Worm (Caenorhabditis elegans) whole organism, L4 larva: ENCODE measurements around the gene parp-2.

ENCODE experiments used
- F37D6.2 ChIP-seq: sonication (generic microtip); optimal IDR thresholded peaks from 2 replicates; lab custom pipeline; 2016; ENCODE audit warnings: mild to moderate bottlenecking, missing genetic modification characterization, missing compliant biosample characterization
- R02D3.7 ChIP-seq: fragments of 150-350 bp; sonication (generic microtip); optimal IDR thresholded peaks from 3 replicates; lab custom pipeline; 2014; ENCODE audit warnings: missing biosample characterization, missing genetic modification characterization
- T20F7.1 ChIP-seq: fragments of 200-800 bp; sonication (Bioruptor generic); optimal IDR thresholded peaks from 2 replicates; lab custom pipeline; 2018; ENCODE audit warnings: mild to moderate bottlenecking, missing genetic modification characterization, missing compliant biosample characterization
- T26A8.4 ChIP-seq: fragments of 200-800 bp; sonication (Bioruptor generic); IDR thresholded peaks from 2 replicates; pipeline ENCODE4 v1.3.6; 2022; ENCODE audit warnings: missing genetic modification characterization, missing compliant biosample characterization
- Y105C5A.15 ChIP-seq: fragments of 200-800 bp; sonication (Bioruptor generic); IDR thresholded peaks from 2 replicates; pipeline ENCODE4 v1.3.6; 2022; ENCODE audit warnings: missing genetic modification characterization, missing compliant biosample characterization
- Y75B8A.6 ChIP-seq: fragments of 200-800 bp; sonication (Bioruptor generic); IDR thresholded peaks from 2 replicates; pipeline ENCODE4 v1.3.6; 2022; ENCODE audit warnings: missing genetic modification reagents, missing genetic modification characterization, missing compliant biosample characterization
- ZK337.2 ChIP-seq: fragments of 200-800 bp; sonication (Bioruptor generic); IDR thresholded peaks from 2 replicates; pipeline ENCODE4 v1.3.6; 2022; ENCODE audit warnings: missing genetic modification reagents, missing genetic modification characterization, missing compliant biosample characterization
- aly-2 ChIP-seq: sonication (generic microtip); optimal IDR thresholded peaks from 2 replicates; lab custom pipeline; 2018; ENCODE audit warnings: missing biosample characterization, missing genetic modification characterization
- ama-1 ChIP-seq: fragments of 150-350 bp; optimal IDR thresholded peaks from 2 replicates; lab custom pipeline; 2014; ENCODE audit warnings: inconsistent platforms, mixed read lengths
- attf-4 ChIP-seq: sonication (generic microtip); optimal IDR thresholded peaks from 3 replicates; lab custom pipeline; 2017; ENCODE audit warnings: missing biosample characterization, missing genetic modification characterization
- ceh-20 ChIP-seq: fragments of 200-800 bp; sonication (Bioruptor generic); IDR thresholded peaks from 2 replicates; pipeline ENCODE4 v1.3.6; 2022; ENCODE audit warnings: missing genetic modification reagents, missing genetic modification characterization, missing compliant biosample characterization
- ceh-62 ChIP-seq: sonication (generic microtip); optimal IDR thresholded peaks from 2 replicates; lab custom pipeline; 2017; ENCODE audit warnings: missing biosample characterization, missing genetic modification characterization
- ces-1 ChIP-seq: fragments of 150-350 bp; sonication (generic microtip); optimal IDR thresholded peaks from 4 replicates; lab custom pipeline; 2014; ENCODE audit warnings: missing biosample characterization, missing genetic modification reagents, missing genetic modification characterization
- cey-2 ChIP-seq: sonication (generic microtip); optimal IDR thresholded peaks from 3 replicates; lab custom pipeline; 2017; ENCODE audit warnings: missing genetic modification characterization, mild to moderate bottlenecking, missing compliant biosample characterization, antibody characterized with exemption, borderline replicate concordance; ENCODE audit not compliant: insufficient read depth
- daf-19 ChIP-seq: fragments of 200-800 bp; sonication (Bioruptor generic); conservative IDR thresholded peaks from 2 replicates; pipeline ENCODE4 v1.3.6; 2022; ENCODE audit warnings: missing genetic modification characterization, missing compliant biosample characterization
- dmd-6 ChIP-seq: fragments of 200-800 bp; sonication (Bioruptor generic); IDR thresholded peaks from 2 replicates; pipeline ENCODE4 v1.3.6; 2022; ENCODE audit warnings: missing genetic modification reagents, missing genetic modification characterization, missing compliant biosample characterization
- dmd-9 ChIP-seq: fragments of 200-800 bp; sonication (Bioruptor generic); IDR thresholded peaks from 2 replicates; pipeline ENCODE4 v1.3.6; 2022; ENCODE audit warnings: missing genetic modification reagents, missing genetic modification characterization, missing compliant biosample characterization
- egl-27 ChIP-seq: sonication (generic microtip); optimal IDR thresholded peaks from 3 replicates; lab custom pipeline; 2017; ENCODE audit warnings: missing biosample characterization, missing genetic modification reagents, missing genetic modification characterization
- fos-1 ChIP-seq: fragments of 150-350 bp; optimal IDR thresholded peaks from 2 replicates; lab custom pipeline; 2014; ENCODE audit warnings: missing biosample characterization, missing genetic modification characterization
- gei-8 ChIP-seq: fragments of 200-800 bp; sonication (Bioruptor generic); optimal IDR thresholded peaks from 2 replicates; lab custom pipeline; 2018; ENCODE audit warnings: mild to moderate bottlenecking, missing genetic modification characterization, missing compliant biosample characterization
- hlh-11 ChIP-seq: fragments of 200-800 bp; sonication (Bioruptor generic); optimal IDR thresholded peaks from 2 replicates; lab custom pipeline; 2018; ENCODE audit warnings: mild to moderate bottlenecking, missing genetic modification characterization, missing compliant biosample characterization
- hlh-30 ChIP-seq: sonication (generic microtip); optimal IDR thresholded peaks from 2 replicates; lab custom pipeline; 2017; ENCODE audit warnings: antibody characterized with exemption, mild to moderate bottlenecking, missing genetic modification characterization, missing compliant biosample characterization; ENCODE audit not compliant: insufficient read depth
- hmg-1.1 ChIP-seq: fragments of 200-800 bp; sonication (Bioruptor generic); IDR thresholded peaks from 2 replicates; pipeline ENCODE4 v1.3.6; 2022; ENCODE audit warnings: missing genetic modification reagents, missing genetic modification characterization, missing compliant biosample characterization
- jun-1 ChIP-seq: fragments of 150-350 bp; optimal IDR thresholded peaks from 2 replicates; lab custom pipeline; 2014; ENCODE audit warnings: missing biosample characterization, missing genetic modification reagents, missing genetic modification characterization
- lin-15B ChIP-seq: fragments of 150-350 bp; sonication (generic microtip); optimal IDR thresholded peaks from 3 replicates; lab custom pipeline; 2014; ENCODE audit warnings: missing biosample characterization, missing genetic modification characterization
- lin-29 ChIP-seq: fragments of 200-800 bp; sonication (Bioruptor generic); IDR thresholded peaks from 2 replicates; pipeline ENCODE4 v1.3.6; 2022; ENCODE audit warnings: missing genetic modification reagents, missing genetic modification characterization, missing compliant biosample characterization
- lsy-2 ChIP-seq, 2 experiments: fragments of 150-350 bp in 1 of 2; sonication (generic microtip) in 1 of 2; optimal IDR thresholded peaks; 2 replicates each; lab custom pipeline; 2014 to 2017; ENCODE audit warnings: missing biosample characterization in 2 of 2, missing genetic modification characterization in 2 of 2
- madf-5 ChIP-seq, 2 experiments: fragments of 200-800 bp; sonication (Bioruptor generic); IDR thresholded peaks; 2 replicates each; pipeline ENCODE4 v1.3.6; 2022; ENCODE audit warnings: missing compliant biosample characterization in 2 of 2, missing genetic modification characterization in 2 of 2
- mdl-1 ChIP-seq, 2 experiments: fragments of 150-350 bp in 1 of 2; sonication (generic microtip) in 1 of 2; optimal IDR thresholded peaks; 2 replicates each; lab custom pipeline; 2014 to 2017; ENCODE audit warnings: missing biosample characterization in 2 of 2, missing genetic modification characterization in 2 of 2
- mes-2 ChIP-seq: sonication (generic microtip); optimal IDR thresholded peaks from 2 replicates; lab custom pipeline; 2016; ENCODE audit warnings: missing genotype, mild to moderate bottlenecking, missing genetic modification characterization, missing compliant biosample characterization; ENCODE audit not compliant: poor library complexity, severe bottlenecking
- mxl-3 ChIP-seq: fragments of 200-800 bp; sonication (Bioruptor generic); optimal IDR thresholded peaks from 2 replicates; lab custom pipeline; 2018; ENCODE audit warnings: mild to moderate bottlenecking, missing genetic modification characterization, missing compliant biosample characterization
- nhr-10 ChIP-seq: fragments of 150-350 bp; optimal IDR thresholded peaks from 2 replicates; lab custom pipeline; 2014; ENCODE audit warnings: missing biosample characterization, missing genetic modification characterization
- nhr-11 ChIP-seq: fragments of 150-350 bp; optimal IDR thresholded peaks from 2 replicates; lab custom pipeline; 2014; ENCODE audit warnings: missing biosample characterization, missing genetic modification characterization
- nhr-237 ChIP-seq: sonication (generic microtip); optimal IDR thresholded peaks from 2 replicates; lab custom pipeline; 2017; ENCODE audit warnings: missing biosample characterization, missing genetic modification characterization
- nhr-25 ChIP-seq: sonication (generic microtip); optimal IDR thresholded peaks from 2 replicates; lab custom pipeline; 2017; ENCODE audit warnings: missing genetic modification characterization, mild to moderate bottlenecking, missing compliant biosample characterization, antibody characterized with exemption, moderate library complexity, borderline replicate concordance; ENCODE audit not compliant: insufficient read depth
- nhr-28 ChIP-seq: fragments of 150-350 bp; optimal IDR thresholded peaks from 2 replicates; lab custom pipeline; 2014; ENCODE audit warnings: missing biosample characterization, missing genetic modification characterization
- nhr-42 ChIP-seq: fragments of 200-800 bp; sonication (Bioruptor generic); IDR thresholded peaks from 2 replicates; pipeline ENCODE4 v1.3.6; 2022; ENCODE audit warnings: missing genetic modification characterization, missing compliant biosample characterization
- nhr-77 ChIP-seq: fragments of 150-350 bp; optimal IDR thresholded peaks from 2 replicates; lab custom pipeline; 2014; ENCODE audit warnings: missing biosample characterization, missing genetic modification characterization
- php-3 ChIP-seq: fragments of 200-800 bp; sonication (Bioruptor generic); IDR thresholded peaks from 2 replicates; pipeline ENCODE4 v1.3.6; 2022; ENCODE audit warnings: missing genetic modification reagents, missing genetic modification characterization, missing compliant biosample characterization
- pqm-1 ChIP-seq: sonication (generic microtip); optimal IDR thresholded peaks from 2 replicates; lab custom pipeline; 2017; ENCODE audit warnings: missing biosample characterization, missing genetic modification characterization
- saeg-2 ChIP-seq: fragments of 200-800 bp; sonication (Bioruptor generic); IDR thresholded peaks from 2 replicates; pipeline ENCODE4 v1.3.6; 2022; ENCODE audit warnings: missing genetic modification reagents, missing genetic modification characterization, missing compliant biosample characterization
- sdz-12 ChIP-seq: fragments of 200-800 bp; sonication (Bioruptor generic); optimal IDR thresholded peaks from 2 replicates; lab custom pipeline; 2018; ENCODE audit warnings: mild to moderate bottlenecking, missing genetic modification characterization, missing compliant biosample characterization
- set-16 ChIP-seq: fragments of 200-800 bp; sonication (Bioruptor generic); IDR thresholded peaks from 2 replicates; pipeline ENCODE4 v1.3.6; 2022; ENCODE audit warnings: missing genetic modification reagents, missing genetic modification characterization, missing compliant biosample characterization
- snpc-1.2 ChIP-seq: fragments of 200-800 bp; sonication (Bioruptor generic); IDR thresholded peaks from 2 replicates; pipeline ENCODE4 v1.3.6; 2022; ENCODE audit warnings: missing genetic modification reagents, missing genetic modification characterization, missing compliant biosample characterization
- spr-1 ChIP-seq: sonication (generic microtip); optimal IDR thresholded peaks from 2 replicates; lab custom pipeline; 2016; ENCODE audit warnings: mild to moderate bottlenecking, missing genetic modification characterization, missing compliant biosample characterization
- tra-1 ChIP-seq: fragments of 200-800 bp; sonication (Bioruptor generic); IDR thresholded peaks from 2 replicates; pipeline ENCODE4 v1.3.6; 2022; ENCODE audit warnings: missing genetic modification reagents, missing genetic modification characterization, missing compliant biosample characterization
- unc-62 ChIP-seq, 3 experiments: fragments of 150-350 bp in 1 of 3; sonication (generic microtip); optimal IDR thresholded peaks in 2 of 3; peaks in 1 of 3; 1 replicate in 1 of 3; 2 replicates in 2 of 3; lab custom pipeline; 2014 to 2017; ENCODE audit warnings: missing biosample characterization in 3 of 3, missing genetic modification characterization in 3 of 3, missing genetic modification reagents in 3 of 3, missing genotype in 1 of 3
- zip-11 ChIP-seq: fragments of 200-800 bp; sonication (Bioruptor generic); IDR thresholded peaks from 2 replicates; pipeline ENCODE4 v1.3.6; 2022; ENCODE audit warnings: missing genetic modification characterization, missing compliant biosample characterization
- zip-2 ChIP-seq: fragments of 150-350 bp; optimal IDR thresholded peaks from 2 replicates; lab custom pipeline; 2014; ENCODE audit warnings: missing biosample characterization, missing genetic modification characterization
- ztf-11 ChIP-seq: fragments of 150-350 bp; optimal IDR thresholded peaks from 2 replicates; lab custom pipeline; 2014; ENCODE audit warnings: missing biosample characterization, missing genetic modification characterization

parp-2 gene

DNA sequence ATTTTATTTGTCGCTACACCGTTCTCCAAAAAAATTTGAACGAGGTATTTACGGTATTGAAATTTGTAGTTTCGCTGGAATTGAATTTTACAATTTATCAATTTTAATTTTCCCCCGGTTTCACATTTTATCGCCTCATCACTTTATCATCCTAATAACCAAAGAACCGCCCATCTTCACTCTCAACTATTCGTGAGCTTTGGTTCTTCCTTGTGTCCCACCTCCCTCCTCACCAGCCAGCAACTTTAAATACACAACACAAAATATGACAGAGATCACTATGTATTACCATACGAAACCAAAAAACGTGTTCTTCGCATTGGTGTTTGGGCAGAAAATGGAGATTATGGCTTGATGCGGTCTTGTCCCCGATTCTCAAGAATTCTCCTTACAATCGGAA, 11.2 kb downstream of the parp-2 start (continued):
- no peak for TF ChIP-seq hmg-1.1 (GFP tag; lab: Robert Waterston, UW)
- 0 out of 2 replicates have a peak, but pooled peaks have one; percentile 28 for TF ChIP-seq tra-1 (GFP tag; lab: Robert Waterston, UW)
- no peak for TF ChIP-seq ceh-62 (tag; lab: Kevin White, UChicago)
- no peak for TF ChIP-seq pqm-1 (tag; lab: Kevin White, UChicago)
- peak; percentile 82 for TF ChIP-seq nhr-28 (tag; lab: Kevin White, UChicago)
- no peak for TF ChIP-seq attf-4
- TF ChIP-seq jun-1 (tag; lab: Kevin White, UChicago) = no peak
- no peak for TF ChIP-seq ztf-11 (tag; lab: Kevin White, UChicago)
- no peak for TF ChIP-seq R02D3.7 (tag; lab: Kevin White, UChicago)
- no peak for TF ChIP-seq lin-15B (tag; lab: Kevin White, UChicago)
- peak; percentile 34 for TF ChIP-seq mxl-3 (GFP tag; lab: Kevin White, UChicago)
- no peak for TF ChIP-seq set-16 (GFP tag; lab: Robert Waterston, UW)
- TF ChIP-seq T26A8.4 (GFP tag; lab: Robert Waterston, UW) = no peak
- TF ChIP-seq cey-2 (tag; lab: Kevin White, UChicago) = no peak
- no peak for TF ChIP-seq aly-2
- TF ChIP-seq zip-2 (tag; lab: Kevin White, UChicago) = no peak
- TF ChIP-seq nhr-237 = no peak
- no peak for TF ChIP-seq nhr-10 (tag; lab: Kevin White, UChicago)
- peak in 1 of 2 experiments; percentile 41 for TF ChIP-seq mdl-1 (tag; optimal IDR thresholded peaks at IDR 0.05; lab: Kevin White, UChicago)
- TF ChIP-seq snpc-1.2 (GFP tag; lab: Robert Waterston, UW) = no peak
- no peak for TF ChIP-seq saeg-2
- no peak for TF ChIP-seq php-3
- TF ChIP-seq, all 104 proteins: peak for 15

- TF ChIP-seq pqm-1 (tag; lab: Kevin White, UChicago) (peak; percentile 37), daf-19 (no peak), ztf-11 (tag; lab: Kevin White, UChicago) (no peak), set-16 (GFP tag; lab: Robert Waterston, UW) (no peak), nhr-25 (tag; lab: Kevin White, UChicago) (no peak), egl-27 (tag; lab: Kevin White, UChicago) (no peak), gei-8 (GFP tag; lab: Kevin White, UChicago) (no peak), sdz-12 (no peak), spr-1 (no peak), F37D6.2 (tag; lab: Kevin White, UChicago) (no peak), ceh-20 (GFP tag; lab: Robert Waterston, UW) (no peak), tra-1 (GFP tag; lab: Robert Waterston, UW) (no peak), hlh-30 (tag; lab: Kevin White, UChicago) (peak; percentile 25), nhr-11 (tag; lab: Kevin White, UChicago) (no peak), zip-2 (tag; lab: Kevin White, UChicago) (no peak), nhr-42 (no peak), fos-1 (no peak), mes-2 (tag; lab: Kevin White, UChicago) (no peak), ama-1 (lab: Kevin White, UChicago) (no peak), T20F7.1 (GFP tag; lab: Kevin White, UChicago) (no peak), hlh-11 (tag; lab: Kevin White, UChicago) (no peak), lin-29 (no peak), unc-62 (GFP tag; optimal IDR thresholded peaks at IDR 0.05 in 1 of 2; lab: Kevin White, UChicago) (no peak), unc-62 (tag; optimal IDR thresholded peaks at IDR 0.05; lab: Kevin White, UChicago) (no peak), Y105C5A.15 (GFP tag; lab: Robert Waterston, UW) (no peak), ces-1 (GFP tag; lab: Kevin White, UChicago) (no peak), dmd-9 (no peak), madf-5 (GFP tag; IDR thresholded peaks at IDR 0.05; lab: Robert Waterston, UW) (no peak), zip-11 (GFP tag; lab: Robert Waterston, UW) (no peak), Y75B8A.6 (GFP tag; lab: Robert Waterston, UW) (no peak), nhr-77 (tag; lab: Kevin White, UChicago) (peak; percentile 15), ZK337.2 (GFP tag; lab: Robert Waterston, UW) (no peak), dmd-6 (GFP tag; lab: Robert Waterston, UW) (peak; percentile 52; the same call in 1 of the 2 replicates), lsy-2 (tag; optimal IDR thresholded peaks at IDR 0.05; lab: Kevin White, UChicago) (peak in 1 of 2 experiments; percentile 4)
Observed at ce11 chrII:9604685-9605084, 11.8 kb downstream of the parp-2 start.
